Fruit fly (Drosophila melanogaster): ENCODE measurements around the gene CG15422.

The CG15422 gene

dm6 chr2L:4004684-4005083 is at the start of gene CG15422:
Gene CG15422, plus strand, starts transcription at chr2L:4004984.
- no peak for TF ChIP-seq psq (optimal IDR thresholded peaks at IDR 0.05)
- TF ChIP-seq CG8478 (optimal IDR thresholded peaks at IDR 0.05), result no peak

dm6 chr2L:3968325-3968724 is 36.5 kb upstream of the CG15422 start:
- TF ChIP-seq usp (GFP tag; optimal IDR thresholded peaks at IDR 0.05) (no peak), CG8478 (optimal IDR thresholded peaks at IDR 0.05) (no peak), EcR (GFP tag; optimal IDR thresholded peaks at IDR 0.05) (no peak), Dll (optimal IDR thresholded peaks at IDR 0.05) (no peak), pan (optimal IDR thresholded peaks at IDR 0.05) (no peak), psq (optimal IDR thresholded peaks at IDR 0.05) (no peak)

dm6 chr2L:3991638-3992037 is 13.1 kb upstream of the CG15422 start, which contains the start of gene fred:
Gene fred, minus strand, starts transcription at chr2L:3991713.
- TF ChIP-seq CG8478 (optimal IDR thresholded peaks at IDR 0.05) (no peak), usp (GFP tag; optimal IDR thresholded peaks at IDR 0.05) (no peak), Dll (optimal IDR thresholded peaks at IDR 0.05) (no peak), pan (optimal IDR thresholded peaks at IDR 0.05) (no peak)

DNA sequence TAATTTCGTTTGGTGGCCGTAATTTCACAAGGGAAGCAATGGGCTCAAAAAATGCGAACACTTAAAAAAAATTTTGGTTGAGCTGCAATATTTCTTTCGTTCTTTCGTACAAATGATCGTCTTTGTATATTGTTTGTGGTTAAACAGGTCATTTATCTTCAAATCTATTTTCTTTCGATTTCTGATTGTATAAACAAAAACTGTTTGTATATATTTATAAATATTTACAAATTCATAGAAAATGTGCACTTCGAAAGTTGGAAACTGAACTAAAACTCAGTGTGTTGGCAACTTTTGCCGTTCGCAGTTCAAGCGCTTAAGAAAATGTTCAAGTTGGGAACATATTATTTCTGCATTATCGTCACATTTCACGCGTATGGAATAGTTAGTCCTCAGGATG is 5.1 kb upstream of the CG15422 start, which contains the start of gene CG43797:
CG43797 (plus strand) TSS at position 301 of the 400 bp plus-strand sequence.
- no peak for TF ChIP-seq EcR (GFP tag; optimal IDR thresholded peaks at IDR 0.05)
- TF ChIP-seq usp (GFP tag; optimal IDR thresholded peaks at IDR 0.05), result no peak
- no peak for TF ChIP-seq pan (optimal IDR thresholded peaks at IDR 0.05)
- TF ChIP-seq psq (optimal IDR thresholded peaks at IDR 0.05), result no peak
- TF ChIP-seq Dll (optimal IDR thresholded peaks at IDR 0.05), result no peak
- no peak for TF ChIP-seq CG8478 (optimal IDR thresholded peaks at IDR 0.05)

- TF ChIP-seq pan (optimal IDR thresholded peaks at IDR 0.05) (no peak), CG8478 (optimal IDR thresholded peaks at IDR 0.05) (no peak), psq (optimal IDR thresholded peaks at IDR 0.05) (no peak), usp (GFP tag; optimal IDR thresholded peaks at IDR 0.05) (no peak), EcR (GFP tag; optimal IDR thresholded peaks at IDR 0.05) (no peak), Dll (optimal IDR thresholded peaks at IDR 0.05) (no peak)
Measured at dm6 chr2L:4003780-4004179, 1.0 kb upstream of the CG15422 start, which contains the start of gene CG34176. Gene CG34176, plus strand, starts transcription at chr2L:4004080.

DNA sequence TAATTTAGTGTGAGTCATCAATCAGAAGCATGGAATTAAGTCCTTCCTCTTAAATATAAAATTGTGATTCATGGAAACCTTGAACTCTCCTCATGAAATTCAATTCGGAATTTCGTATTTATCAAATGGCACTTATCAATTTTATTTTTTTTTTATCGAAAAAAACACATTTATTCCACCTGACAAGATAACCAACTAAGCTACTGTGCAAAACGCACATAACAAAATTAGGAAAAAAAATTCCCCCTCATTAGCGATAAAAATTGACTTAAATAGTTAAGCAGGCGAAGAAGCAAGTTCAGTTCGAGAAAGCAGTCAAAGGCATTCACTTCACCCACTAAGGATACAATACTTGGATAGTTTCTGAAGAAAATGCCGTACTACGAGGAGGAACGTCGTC is 957 bp downstream of the CG15422 start, which contains the start of gene CG15423:
CG15423 (plus strand) TSS at position 301 of the 400 bp plus-strand sequence.
- no peak for TF ChIP-seq Dll (optimal IDR thresholded peaks at IDR 0.05)
- TF ChIP-seq EcR (GFP tag; optimal IDR thresholded peaks at IDR 0.05), result no peak
- TF ChIP-seq pan (optimal IDR thresholded peaks at IDR 0.05), result no peak
- no peak for TF ChIP-seq CG8478 (optimal IDR thresholded peaks at IDR 0.05)
- TF ChIP-seq usp (GFP tag; optimal IDR thresholded peaks at IDR 0.05), result no peak
- TF ChIP-seq psq (optimal IDR thresholded peaks at IDR 0.05), result no peak

DNA sequence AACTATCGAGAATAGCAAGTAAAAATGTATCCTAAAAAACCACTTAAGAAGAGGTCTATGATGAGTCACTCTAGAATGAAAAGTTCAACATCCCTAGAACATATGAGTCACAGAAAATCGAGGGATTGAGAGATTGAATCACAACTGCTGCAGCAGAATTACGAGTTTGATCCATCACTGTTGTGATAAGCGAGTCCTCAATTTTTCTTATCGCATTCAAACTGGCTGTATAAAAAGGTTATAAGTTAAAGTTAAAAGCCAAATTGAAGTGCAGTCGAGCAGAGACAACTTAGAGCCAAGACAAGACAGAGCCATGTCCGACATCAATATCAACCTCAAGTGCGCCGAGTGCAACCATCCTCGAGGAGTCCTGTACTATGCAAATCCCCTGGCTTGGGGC is 2.6 kb downstream of the CG15422 start, which contains the start of gene CG43773:
CG43773 (plus strand) TSS at position 301 of the 400 bp plus-strand sequence.
- TF ChIP-seq CG8478 (optimal IDR thresholded peaks at IDR 0.05), result no peak
- no peak for TF ChIP-seq usp (GFP tag; optimal IDR thresholded peaks at IDR 0.05)
- no peak for TF ChIP-seq Dll (optimal IDR thresholded peaks at IDR 0.05)
- no peak for TF ChIP-seq pan (optimal IDR thresholded peaks at IDR 0.05)
- TF ChIP-seq EcR (GFP tag; optimal IDR thresholded peaks at IDR 0.05), result no peak
- TF ChIP-seq psq (optimal IDR thresholded peaks at IDR 0.05), result no peak

DNA sequence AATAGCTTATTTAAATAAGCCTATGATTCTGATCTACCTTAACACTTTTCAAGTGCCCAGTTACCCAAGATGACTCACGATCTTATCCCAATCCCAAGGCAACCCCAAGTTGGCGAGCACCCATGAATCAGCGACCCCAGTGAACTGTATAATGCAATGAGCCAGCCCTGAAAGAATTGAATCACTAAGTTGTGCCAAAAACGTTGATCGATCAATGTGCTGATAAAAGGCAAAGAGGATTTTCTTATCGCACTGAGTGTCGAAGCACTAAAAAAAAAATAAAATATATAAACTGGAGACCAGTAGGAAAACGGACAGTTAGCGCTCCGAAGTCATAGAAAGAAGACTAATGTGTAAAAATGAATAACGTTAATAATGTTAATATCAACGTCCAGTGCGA is 3.6 kb downstream of the CG15422 start, which contains the start of gene CG43774:
CG43774 (plus strand) TSS at position 301 of the 400 bp plus-strand sequence.
- TF ChIP-seq psq (optimal IDR thresholded peaks at IDR 0.05), result no peak
- TF ChIP-seq pan (optimal IDR thresholded peaks at IDR 0.05), result no peak
- TF ChIP-seq Dll (optimal IDR thresholded peaks at IDR 0.05), result no peak

- TF ChIP-seq usp (GFP tag; optimal IDR thresholded peaks at IDR 0.05), result no peak
Measured at dm6 chr2L:4012089-4012488, 7.3 kb downstream of the CG15422 start.

dm6 chr2L:4019198-4019597 is 14.4 kb downstream of the CG15422 start:
- no peak for TF ChIP-seq pan (optimal IDR thresholded peaks at IDR 0.05)
- no peak for TF ChIP-seq psq (optimal IDR thresholded peaks at IDR 0.05)
- no peak for TF ChIP-seq EcR (GFP tag; optimal IDR thresholded peaks at IDR 0.05)
- no peak for TF ChIP-seq usp (GFP tag; optimal IDR thresholded peaks at IDR 0.05)
- TF ChIP-seq Dll (optimal IDR thresholded peaks at IDR 0.05), result no peak
- no peak for TF ChIP-seq CG8478 (optimal IDR thresholded peaks at IDR 0.05)

DNA sequence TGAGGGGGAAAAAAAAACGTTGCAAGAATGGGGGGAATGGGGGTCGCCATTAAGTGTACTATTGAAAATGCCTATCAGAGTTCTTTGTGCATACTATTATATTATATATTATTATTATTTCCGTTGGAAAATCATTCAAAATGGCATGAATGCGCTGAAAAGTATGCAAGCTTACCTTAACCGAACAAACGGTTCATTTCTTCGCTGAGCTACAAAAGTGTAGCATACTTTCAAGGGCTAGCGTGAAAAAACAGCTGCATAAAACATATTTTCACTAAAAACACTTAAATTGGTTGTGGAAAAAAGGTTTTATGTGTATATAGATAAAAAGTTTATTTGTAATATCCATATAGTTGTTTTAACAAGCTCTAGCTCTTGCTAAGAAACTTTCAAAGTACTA is 15.0 kb downstream of the CG15422 start:
- TF ChIP-seq psq (optimal IDR thresholded peaks at IDR 0.05) (no peak), EcR (GFP tag; optimal IDR thresholded peaks at IDR 0.05) (no peak), usp (GFP tag; optimal IDR thresholded peaks at IDR 0.05) (no peak), CG8478 (optimal IDR thresholded peaks at IDR 0.05) (no peak), Dll (optimal IDR thresholded peaks at IDR 0.05) (no peak), pan (optimal IDR thresholded peaks at IDR 0.05) (no peak)

DNA sequence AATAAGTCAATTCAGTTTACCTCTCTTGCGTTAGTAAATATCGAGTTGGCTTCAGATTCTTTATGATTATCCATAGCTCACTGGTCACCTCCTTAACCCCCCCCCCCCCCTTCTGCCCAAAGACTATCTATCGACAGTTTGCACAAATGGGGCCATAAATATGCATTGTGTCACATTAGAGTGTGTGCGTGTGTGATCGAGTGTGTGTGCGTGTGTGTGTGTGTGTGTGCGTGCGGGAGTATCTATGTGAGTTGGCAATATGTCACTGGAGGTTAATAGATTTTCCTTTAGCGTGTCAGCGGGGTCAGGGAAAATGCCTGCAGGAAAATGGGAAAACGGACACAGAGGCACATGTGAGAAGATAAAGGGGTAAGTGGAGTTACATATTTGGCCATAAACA is 15.4 kb downstream of the CG15422 start:
- TF ChIP-seq CG8478 (optimal IDR thresholded peaks at IDR 0.05), result no peak
- TF ChIP-seq usp (GFP tag; optimal IDR thresholded peaks at IDR 0.05), result no peak
- no peak for TF ChIP-seq Dll (optimal IDR thresholded peaks at IDR 0.05)
- no peak for TF ChIP-seq pan (optimal IDR thresholded peaks at IDR 0.05)
- TF ChIP-seq psq (optimal IDR thresholded peaks at IDR 0.05), result no peak
- TF ChIP-seq EcR (GFP tag; optimal IDR thresholded peaks at IDR 0.05), result no peak

dm6 chr2L:4021608-4022342 is 17.0 kb downstream of the CG15422 start:
- no peak for TF ChIP-seq pan (optimal IDR thresholded peaks at IDR 0.05)
- no peak for TF ChIP-seq usp (GFP tag; optimal IDR thresholded peaks at IDR 0.05)
- no peak for TF ChIP-seq Dll (optimal IDR thresholded peaks at IDR 0.05)
- TF ChIP-seq psq (optimal IDR thresholded peaks at IDR 0.05), result no peak
- no peak for TF ChIP-seq EcR (GFP tag; optimal IDR thresholded peaks at IDR 0.05)
- no peak for TF ChIP-seq CG8478 (optimal IDR thresholded peaks at IDR 0.05)
